Fruit fly (Drosophila melanogaster): ENCODE measurements around the gene Sgs3.

The Sgs3 gene

DNA sequence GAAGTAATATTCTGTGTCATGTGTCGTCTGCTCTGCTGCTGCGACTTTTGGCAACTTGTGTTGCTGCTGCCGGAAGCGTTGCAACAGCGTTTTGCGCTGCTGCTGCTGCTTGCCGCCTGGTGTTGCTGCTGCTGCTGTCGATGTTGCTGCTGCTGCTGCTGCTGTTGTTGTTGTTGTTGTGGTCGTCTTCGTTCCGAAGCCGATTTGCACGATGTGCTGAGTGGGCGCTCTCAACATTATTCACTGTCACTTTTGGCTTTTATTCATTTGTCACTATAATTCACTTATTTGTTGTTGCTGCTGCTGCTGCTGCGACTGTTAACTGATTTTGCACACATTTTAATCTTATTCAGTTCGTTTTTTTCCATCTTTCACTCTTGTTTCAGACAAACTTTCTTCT lies 30.4 kb downstream of the Sgs3 start:
- TF ChIP-seq CG9817 (tag; optimal IDR thresholded peaks at IDR 0.05): no peak
- TF ChIP-seq CG11696 (GFP tag; IDR thresholded peaks at IDR 0.05): no peak
- TF ChIP-seq Dfd (GFP tag; optimal IDR thresholded peaks at IDR 0.05): peak in 1 of 2 experiments; percentile 49
- no peak for TF ChIP-seq fd96Cb (tag; optimal IDR thresholded peaks at IDR 0.05)
- TF ChIP-seq psq (GFP tag; optimal IDR thresholded peaks at IDR 0.05): no peak
- TF ChIP-seq MBD-R2 (GFP tag; IDR thresholded peaks at IDR 0.05): no peak

DNA sequence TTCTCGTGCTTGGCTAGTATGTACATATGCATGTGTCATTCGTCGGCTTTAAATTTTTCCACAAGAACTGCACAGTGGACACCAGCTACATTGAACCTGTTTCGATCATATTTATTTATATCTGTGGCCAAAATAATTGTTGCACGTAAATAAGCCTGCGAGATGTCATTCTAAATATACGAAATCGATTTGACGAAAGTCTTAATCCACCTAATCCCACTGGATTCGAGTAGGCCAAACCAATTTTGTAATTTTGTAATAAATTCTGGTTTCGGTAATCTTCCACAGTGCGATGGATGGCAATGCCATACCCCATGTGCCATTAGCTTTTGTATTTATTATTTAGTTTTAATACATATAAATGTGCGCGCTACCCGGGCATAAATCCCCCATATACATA lies 30.9 kb downstream of the Sgs3 start:
- TF ChIP-seq CG2120 (GFP tag; optimal IDR thresholded peaks at IDR 0.05): peak; percentile 26
- TF ChIP-seq Sry-β (GFP tag; optimal IDR thresholded peaks at IDR 0.05): no peak
- TF ChIP-seq slbo (GFP tag; IDR thresholded peaks at IDR 0.05): peak; percentile 23; the same call in 1 of the 2 replicates
- peak; percentile 55 for TF ChIP-seq grau (tag; optimal IDR thresholded peaks at IDR 0.05)
- peak; percentile 3 for TF ChIP-seq Meics (GFP tag; optimal IDR thresholded peaks at IDR 0.05)
- TF ChIP-seq Med (GFP tag): peak; percentile 78
- TF ChIP-seq yki (optimal IDR thresholded peaks at IDR 0.05): no peak
- TF ChIP-seq Rfx (GFP tag; IDR thresholded peaks at IDR 0.05): 0 out of 2 replicates have a peak, but pooled peaks have one; percentile 33
- no peak for TF ChIP-seq ase (GFP tag; IDR thresholded peaks at IDR 0.05)
- TF ChIP-seq HmgZ (tag; optimal IDR thresholded peaks at IDR 0.05): no peak
- TF ChIP-seq unpg (GFP tag; optimal IDR thresholded peaks at IDR 0.05): no peak
- TF ChIP-seq chinmo (GFP tag; IDR thresholded peaks at IDR 0.05; ENCODE audit: partially characterized antibody): 0 out of 4 replicates have a peak, but pooled peaks have one; percentile 40
- TF ChIP-seq sens (GFP tag): peak; percentile 77
- no peak for TF ChIP-seq BEAF-32 (GFP tag; optimal IDR thresholded peaks at IDR 0.05)
- TF ChIP-seq CG2678 (tag; optimal IDR thresholded peaks at IDR 0.05): peak; percentile 16
- TF ChIP-seq CG9932 (GFP tag; IDR thresholded peaks at IDR 0.05): no peak; the same call in 1 of the 2 replicates
- no peak for TF ChIP-seq Atf6 (GFP tag; IDR thresholded peaks at IDR 0.05)
- TF ChIP-seq abd-A (tag; optimal IDR thresholded peaks at IDR 0.05): no peak
- no peak for TF ChIP-seq tio (GFP tag; optimal IDR thresholded peaks at IDR 0.05)
- TF ChIP-seq sd (tag; optimal IDR thresholded peaks at IDR 0.05): peak; percentile 10
- TF ChIP-seq CG12769 (tag; optimal IDR thresholded peaks at IDR 0.05): peak; percentile 45
- TF ChIP-seq dysf (GFP tag; IDR thresholded peaks at IDR 0.05): peak; percentile 37; the same call in 1 of the 3 replicates
- no peak for TF ChIP-seq gro (GFP tag; optimal IDR thresholded peaks at IDR 0.05)

DNA sequence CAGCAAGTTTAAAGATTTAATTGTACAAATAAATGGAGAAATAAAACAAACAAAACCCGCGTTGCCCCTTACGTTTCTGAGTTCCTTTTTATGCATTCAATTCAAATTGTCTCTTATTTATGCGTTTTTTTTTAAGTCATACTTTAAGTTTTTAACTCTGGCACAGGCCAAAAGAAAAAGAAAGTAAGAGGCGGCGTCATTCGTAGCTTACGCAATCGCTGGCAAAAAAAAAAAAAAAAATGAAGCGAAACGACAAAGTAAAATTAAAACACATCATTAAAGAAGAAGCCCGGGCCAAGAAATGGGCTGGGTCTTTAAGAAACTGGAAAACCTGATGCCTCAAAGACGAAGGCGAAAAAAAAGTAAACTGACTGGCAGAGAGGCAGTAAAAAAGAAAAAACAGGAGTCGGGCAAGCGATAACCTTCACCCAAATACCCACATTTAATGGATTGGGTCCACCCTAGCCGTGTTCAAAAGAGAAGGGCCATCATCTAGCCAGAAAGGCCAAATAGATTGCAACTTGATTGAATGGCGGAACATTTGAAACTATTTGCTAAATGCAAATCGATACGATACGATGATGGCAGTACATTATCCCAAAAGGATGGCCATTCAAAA lies 31.8 kb downstream of the Sgs3 start:
- TF ChIP-seq Dp (GFP tag; optimal IDR thresholded peaks at IDR 0.05): no peak
- no peak for TF ChIP-seq NFAT (GFP tag; IDR thresholded peaks at IDR 0.05)
- no peak for TF ChIP-seq grn (GFP tag; optimal IDR thresholded peaks at IDR 0.05)
- TF ChIP-seq Eip74EF (GFP tag; optimal IDR thresholded peaks at IDR 0.05): no peak
- TF ChIP-seq unc-4 (GFP tag; IDR thresholded peaks at IDR 0.05; ENCODE audit: partially characterized antibody): no peak
- TF ChIP-seq lmd (GFP tag; IDR thresholded peaks at IDR 0.05): 0 out of 2 replicates have a peak, but pooled peaks have one; percentile 16
- TF ChIP-seq hkb (optimal IDR thresholded peaks at IDR 0.05): no peak
- 0 out of 2 replicates have a peak, but pooled peaks have one; percentile 20 for TF ChIP-seq hkb (GFP tag; IDR thresholded peaks at IDR 0.05)
- TF ChIP-seq Ptx1 (GFP tag; IDR thresholded peaks at IDR 0.05): 0 out of 2 replicates have a peak, but pooled peaks have one; percentile 7
- TF ChIP-seq Fer2 (tag; optimal IDR thresholded peaks at IDR 0.05): no peak
- TF ChIP-seq tap (tag; optimal IDR thresholded peaks at IDR 0.05): no peak
- no peak for TF ChIP-seq MESR4 (GFP tag; optimal IDR thresholded peaks at IDR 0.05)
- TF ChIP-seq CG32532 (GFP tag; IDR thresholded peaks at IDR 0.05): 0 out of 2 replicates have a peak, but pooled peaks have one; percentile 34
- TF ChIP-seq disco-r (GFP tag; optimal IDR thresholded peaks at IDR 0.05): no peak
- no peak for TF ChIP-seq br (optimal IDR thresholded peaks at IDR 0.05)
- no peak for TF ChIP-seq crp (GFP tag; optimal IDR thresholded peaks at IDR 0.05)
- TF ChIP-seq nom (GFP tag; optimal IDR thresholded peaks at IDR 0.05): peak; percentile 30
- TF ChIP-seq CG10654 (GFP tag; optimal IDR thresholded peaks at IDR 0.05): no peak
- no peak for TF ChIP-seq CG2129 (GFP tag; IDR thresholded peaks at IDR 0.05; ENCODE audit: partially characterized antibody)
- TF ChIP-seq Dip2 (GFP tag; IDR thresholded peaks at IDR 0.05): no peak
- no peak for TF ChIP-seq run (tag; optimal IDR thresholded peaks at IDR 0.05)

All from whole organism, embryonic.